Fruit fly (Drosophila melanogaster): ENCODE measurements around the gene Zmynd8.

Gene Zmynd8

DNA sequence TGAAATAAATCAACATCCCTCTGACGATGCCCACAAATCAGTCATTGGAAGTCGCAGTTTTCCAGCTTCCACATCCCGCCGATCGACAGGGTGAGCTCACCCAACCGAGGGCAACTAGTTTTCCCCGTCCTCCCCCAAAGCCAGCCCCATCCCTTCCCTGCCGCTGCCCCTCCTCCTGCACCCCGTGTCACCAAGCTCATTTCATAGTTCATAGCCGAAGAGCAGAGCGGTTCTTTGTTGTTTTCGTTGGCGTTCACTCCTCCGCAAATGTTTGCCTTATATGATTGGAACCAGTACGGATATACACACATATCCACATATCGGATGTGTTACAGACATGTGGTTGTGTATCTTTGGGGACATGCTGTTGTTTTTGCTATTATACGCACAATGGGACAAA, 50.8 kb downstream of the Zmynd8 start (continued):
- no peak for TF ChIP-seq CG9215 (GFP tag; IDR thresholded peaks at IDR 0.05)
- TF ChIP-seq abd-A (tag; optimal IDR thresholded peaks at IDR 0.05) = no peak
- no peak for TF ChIP-seq wdn (GFP tag; IDR thresholded peaks at IDR 0.05)
- no peak for TF ChIP-seq ci (GFP tag; IDR thresholded peaks at IDR 0.05)
- TF ChIP-seq CG4404 (GFP tag; IDR thresholded peaks at IDR 0.05) = no peak
- no peak for TF ChIP-seq Ets65A (GFP tag)
- TF ChIP-seq Mad (GFP tag; optimal IDR thresholded peaks at IDR 0.05) = no peak
- TF ChIP-seq pfk (GFP tag; optimal IDR thresholded peaks at IDR 0.05) = no peak
- no peak for TF ChIP-seq CG8765 (GFP tag; IDR thresholded peaks at IDR 0.05)
- TF ChIP-seq CG15073 (GFP tag; optimal IDR thresholded peaks at IDR 0.05) = no peak
- TF ChIP-seq Side (GFP tag; optimal IDR thresholded peaks at IDR 0.05) = no peak
- no peak for TF ChIP-seq CG12219 (GFP tag; optimal IDR thresholded peaks at IDR 0.05)
- TF ChIP-seq CG3065 (GFP tag; optimal IDR thresholded peaks at IDR 0.05) = no peak
- no peak for TF ChIP-seq Bgb (GFP tag; IDR thresholded peaks at IDR 0.05; ENCODE audit: partially characterized antibody)
- TF ChIP-seq Fer2 (tag; optimal IDR thresholded peaks at IDR 0.05) = no peak
- TF ChIP-seq Rfx (GFP tag; IDR thresholded peaks at IDR 0.05) = no peak
- TF ChIP-seq CG4707 (GFP tag; optimal IDR thresholded peaks at IDR 0.05) = no peak
- no peak for TF ChIP-seq Hr3 (GFP tag; optimal IDR thresholded peaks at IDR 0.05)
- TF ChIP-seq CG10543 (GFP tag; optimal IDR thresholded peaks at IDR 0.05) = peak; percentile 7
- no peak for TF ChIP-seq salm (tag; optimal IDR thresholded peaks at IDR 0.05)
- no peak for TF ChIP-seq lbe (GFP tag; optimal IDR thresholded peaks at IDR 0.05)
- TF ChIP-seq CG2678 (tag; optimal IDR thresholded peaks at IDR 0.05) = no peak
- TF ChIP-seq phol (tag; optimal IDR thresholded peaks at IDR 0.05) = no peak
- no peak for TF ChIP-seq zf30C (GFP tag; optimal IDR thresholded peaks at IDR 0.05)
- no peak for TF ChIP-seq slp2 (GFP tag; optimal IDR thresholded peaks at IDR 0.05)
- peak; percentile 81 for TF ChIP-seq crol (GFP tag; IDR thresholded peaks at IDR 0.05)

DNA sequence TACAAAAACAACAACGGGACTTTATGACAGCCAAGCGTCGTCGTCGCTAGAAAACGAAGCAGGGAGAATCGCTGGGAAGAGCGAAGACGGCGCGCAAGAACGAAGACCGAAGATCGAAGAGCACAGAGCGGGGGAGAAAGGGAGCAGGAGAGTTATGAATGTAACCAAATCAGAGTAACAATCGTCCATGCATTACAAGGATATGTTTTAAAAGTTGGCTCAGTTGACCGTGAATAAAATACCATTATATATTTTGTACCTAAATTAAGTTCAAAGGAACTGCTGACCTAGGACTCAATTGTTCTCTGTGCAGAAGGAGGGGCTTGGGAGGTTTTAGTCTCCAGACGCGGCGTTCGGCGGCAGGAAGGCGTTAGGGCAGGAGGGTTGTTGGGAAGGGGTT, 52.2 kb downstream of the Zmynd8 start:
- peak; percentile 21 for TF ChIP-seq CG2120 (GFP tag; optimal IDR thresholded peaks at IDR 0.05)
- TF ChIP-seq slbo (GFP tag; IDR thresholded peaks at IDR 0.05) = peak; percentile 5; the same call in 1 of the 2 replicates
- TF ChIP-seq Dll (GFP tag; IDR thresholded peaks at IDR 0.05; ENCODE audit: partially characterized antibody) = no peak
- TF ChIP-seq sens (GFP tag) = peak; percentile 32
- TF ChIP-seq Deaf1 (tag; optimal IDR thresholded peaks at IDR 0.05) = peak; percentile 52
- peak; percentile 91 for TF ChIP-seq Ets65A (GFP tag)
- no peak for TF ChIP-seq CG17328 (GFP tag; IDR thresholded peaks at IDR 0.05)

DNA sequence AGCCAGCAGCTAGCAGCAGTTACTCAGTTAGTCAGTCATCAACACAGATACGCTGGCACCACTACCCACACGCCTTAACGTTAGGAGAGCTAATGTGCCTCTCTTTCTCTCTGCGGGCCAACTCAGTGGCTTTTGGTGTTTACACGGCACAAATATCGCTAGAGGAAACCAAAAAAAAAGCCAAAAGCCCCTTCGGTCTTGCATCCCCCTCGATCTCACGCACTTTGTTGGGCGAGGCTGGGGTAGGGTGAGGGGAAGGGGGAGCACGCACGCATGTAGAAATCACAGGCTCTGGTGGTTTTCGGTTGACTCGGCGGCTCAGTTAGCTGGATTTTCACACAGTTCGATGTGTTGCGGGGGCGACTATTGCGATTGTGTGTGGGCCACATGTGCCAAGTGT, 52.7 kb downstream of the Zmynd8 start:
- TF ChIP-seq lab (GFP tag; optimal IDR thresholded peaks at IDR 0.05) (peak; percentile 64), CG10543 (GFP tag; optimal IDR thresholded peaks at IDR 0.05) (peak; percentile 69), CG32532 (GFP tag; IDR thresholded peaks at IDR 0.05) (peak; percentile 29; the same call in 1 of the 2 replicates), CG17328 (GFP tag; IDR thresholded peaks at IDR 0.05) (no peak), CG17385 (GFP tag; optimal IDR thresholded peaks at IDR 0.05) (peak; percentile 23), CG17802 (tag; optimal IDR thresholded peaks at IDR 0.05) (no peak), chinmo (GFP tag; IDR thresholded peaks at IDR 0.05; ENCODE audit: partially characterized antibody) (peak; percentile 77; the same call in 1 of the 4 replicates), CG8089 (GFP tag; optimal IDR thresholded peaks at IDR 0.05) (no peak), CTCF (GFP tag; optimal IDR thresholded peaks at IDR 0.05) (no peak), otp (GFP tag; IDR thresholded peaks at IDR 0.05) (no peak), kay (GFP tag; optimal IDR thresholded peaks at IDR 0.05) (peak; percentile 12), HmgZ (tag; optimal IDR thresholded peaks at IDR 0.05) (peak; percentile 27), CG18599 (GFP tag; optimal IDR thresholded peaks at IDR 0.05) (peak; percentile 8), CrebB (tag; optimal IDR thresholded peaks at IDR 0.05) (peak; percentile 32), ci (GFP tag; IDR thresholded peaks at IDR 0.05) (peak; percentile 37; the same call in 1 of the 3 replicates), CG42726 (GFP tag; IDR thresholded peaks at IDR 0.05; ENCODE audit: partially characterized antibody) (no peak), MBD-R2 (GFP tag; IDR thresholded peaks at IDR 0.05) (peak; percentile 26; the same call in 1 of the 2 replicates), CG12071 (GFP tag; optimal IDR thresholded peaks at IDR 0.05) (peak; percentile 8), gsb-n (tag; optimal IDR thresholded peaks at IDR 0.05) (no peak), CG10431 (GFP tag; optimal IDR thresholded peaks at IDR 0.05) (peak; percentile 28), fd102C (GFP tag; optimal IDR thresholded peaks at IDR 0.05) (no peak), abd-A (tag; optimal IDR thresholded peaks at IDR 0.05) (peak; percentile 34)

Measured in whole organism, embryonic.